Worm (Caenorhabditis elegans) whole organism, late embryonic: ENCODE data around the gene gst-37.

Experiments used
- ama-1 ChIP-seq: fragments of 150-350 bp; optimal IDR thresholded peaks from 2 replicates; lab custom pipeline; 2014
- ceh-22 ChIP-seq: sonication (generic microtip); optimal IDR thresholded peaks from 2 replicates; lab custom pipeline; 2017; ENCODE audit warnings: missing biosample characterization, missing genetic modification characterization
- lin-11 ChIP-seq: fragments of 200-800 bp; sonication (Bioruptor generic); optimal IDR thresholded peaks from 2 replicates; lab custom pipeline; 2018; ENCODE audit warnings: mild to moderate bottlenecking, missing genetic modification characterization, missing compliant biosample characterization
- pqm-1 ChIP-seq: sonication (generic microtip); optimal IDR thresholded peaks from 2 replicates; lab custom pipeline; 2016; ENCODE audit warnings: missing genetic modification characterization, missing compliant biosample characterization
- tbx-7 ChIP-seq: sonication (generic microtip); optimal IDR thresholded peaks from 2 replicates; lab custom pipeline; 2016; ENCODE audit warnings: missing genotype, missing genetic modification characterization, missing compliant biosample characterization
- unc-86 ChIP-seq: sonication (generic microtip); optimal IDR thresholded peaks from 2 replicates; lab custom pipeline; 2016; ENCODE audit warnings: missing genetic modification characterization, missing compliant biosample characterization

- no peak for TF ChIP-seq ama-1 (lab: Kevin White, UChicago)
- TF ChIP-seq unc-86 = no peak
- no peak for TF ChIP-seq tbx-7 (tag; lab: Kevin White, UChicago)
- no peak for TF ChIP-seq ceh-22 (tag; lab: Kevin White, UChicago)
- TF ChIP-seq pqm-1 (tag; lab: Kevin White, UChicago) = no peak
- no peak for TF ChIP-seq lin-11 (tag; lab: Kevin White, UChicago)
Measured at ce11 chrV:1940472-1941221, 19.2 kb downstream of the gst-37 start.
